Fruit fly (Drosophila melanogaster) whole organism, prepupa: ENCODE measurements around the gene CG11755.

Experiments
- Blimp-1 ChIP-seq: fragments of 200-800 bp; sonication (Bioruptor generic); optimal IDR thresholded peaks from 3 replicates; lab custom pipeline; 2017; ENCODE audit warnings: missing biosample characterization, missing genetic modification characterization, mild to moderate bottlenecking, moderate library complexity, missing genetic modification reagents
- CG10669 ChIP-seq: fragments of 200-800 bp; sonication (Bioruptor generic); optimal IDR thresholded peaks from 3 replicates; lab custom pipeline; 2018; ENCODE audit warnings: missing biosample characterization, mild to moderate bottlenecking, missing genetic modification characterization, moderate library complexity
- CG11762 ChIP-seq: fragments of 200-800 bp; sonication (Bioruptor generic); optimal IDR thresholded peaks from 3 replicates; lab custom pipeline; 2016; ENCODE audit warnings: missing biosample characterization, missing genetic modification characterization; ENCODE audit not compliant: insufficient read depth
- CG11902 ChIP-seq: fragments of 200-800 bp; sonication (Bioruptor generic); optimal IDR thresholded peaks from 3 replicates; lab custom pipeline; 2016; ENCODE audit warnings: missing biosample characterization, missing genetic modification characterization
- CG3032 ChIP-seq: fragments of 200-800 bp; optimal IDR thresholded peaks from 2 replicates; lab custom pipeline; 2019; ENCODE audit warnings: missing biosample characterization, mild to moderate bottlenecking, missing genetic modification characterization, moderate library complexity
- CG31627 ChIP-seq: fragments of 200-800 bp; sonication (Bioruptor generic); optimal IDR thresholded peaks from 3 replicates; lab custom pipeline; 2016; ENCODE audit warnings: missing biosample characterization, missing genetic modification characterization
- CG34406 ChIP-seq: fragments of 200-800 bp; sonication (Bioruptor generic); optimal IDR thresholded peaks from 3 replicates; lab custom pipeline; 2016; ENCODE audit warnings: missing biosample characterization, missing genetic modification characterization
- CG4318 ChIP-seq: fragments of 200-800 bp; sonication (Bioruptor generic); optimal IDR thresholded peaks from 3 replicates; lab custom pipeline; 2017; ENCODE audit warnings: missing biosample characterization, mild to moderate bottlenecking, missing genetic modification characterization
- CG6163 ChIP-seq: fragments of 200-800 bp; sonication (Bioruptor generic); IDR thresholded peaks from 3 replicates; pipeline ENCODE4 v1.3.6; 2022; ENCODE audit warnings: missing biosample characterization, missing genetic modification characterization
- CG6792 ChIP-seq: fragments of 200-800 bp; sonication (Bioruptor generic); optimal IDR thresholded peaks from 3 replicates; lab custom pipeline; 2016; ENCODE audit warnings: missing biosample characterization, missing genetic modification characterization
- CG6808 ChIP-seq: fragments of 200-800 bp; sonication (Bioruptor generic); optimal IDR thresholded peaks from 3 replicates; lab custom pipeline; 2017; ENCODE audit warnings: missing biosample characterization, missing genetic modification characterization, mild to moderate bottlenecking, moderate library complexity, missing genetic modification reagents
- CG8119 ChIP-seq: fragments of 200-800 bp; sonication (Bioruptor generic); IDR thresholded peaks from 3 replicates; pipeline ENCODE4 v1.3.6; 2022; ENCODE audit warnings: missing biosample characterization, missing genetic modification characterization
- CG8632 ChIP-seq: fragments of 200-800 bp; sonication (Bioruptor generic); optimal IDR thresholded peaks from 3 replicates; lab custom pipeline; 2016; ENCODE audit warnings: missing biosample characterization, missing genetic modification characterization
- CG9139 ChIP-seq: fragments of 200-800 bp; sonication (Bioruptor generic); optimal IDR thresholded peaks from 3 replicates; lab custom pipeline; 2017; ENCODE audit warnings: missing biosample characterization, mild to moderate bottlenecking, missing genetic modification characterization
- Eip75B ChIP-seq: fragments of 200-800 bp; sonication (Bioruptor generic); optimal IDR thresholded peaks from 3 replicates; lab custom pipeline; 2016; ENCODE audit warnings: missing biosample characterization, missing genetic modification characterization
- Eip78C ChIP-seq: fragments of 200-800 bp; sonication (Bioruptor generic); peaks from one replicate; lab custom pipeline; 2016; ENCODE audit warnings: missing biosample characterization, missing genetic modification characterization
- Ets21C ChIP-seq: fragments of 200-800 bp; sonication (Bioruptor generic); optimal IDR thresholded peaks from 3 replicates; lab custom pipeline; 2016; ENCODE audit warnings: missing biosample characterization, missing genetic modification characterization
- Ets96B ChIP-seq: fragments of 200-800 bp; optimal IDR thresholded peaks from 2 replicates; lab custom pipeline; 2019; ENCODE audit warnings: missing biosample characterization, mild to moderate bottlenecking, missing genetic modification characterization, moderate library complexity
- Hr38 ChIP-seq: sonication (Bioruptor generic); optimal IDR thresholded peaks from 2 replicates; lab custom pipeline; 2016; ENCODE audit warnings: missing biosample characterization, missing genetic modification characterization
- Hr39 ChIP-seq: fragments of 200-800 bp; sonication (Bioruptor generic); optimal IDR thresholded peaks from 2 replicates; lab custom pipeline; 2016; ENCODE audit warnings: missing biosample characterization, missing genetic modification characterization
- Hr4 ChIP-seq: fragments of 200-800 bp; sonication (Bioruptor generic); optimal IDR thresholded peaks from 3 replicates; lab custom pipeline; 2016; ENCODE audit warnings: missing biosample characterization, missing genetic modification characterization
- Lpt ChIP-seq: fragments of 200-800 bp; sonication (Bioruptor generic); optimal IDR thresholded peaks from 3 replicates; lab custom pipeline; 2016; ENCODE audit warnings: missing biosample characterization, missing genetic modification characterization
- OdsH ChIP-seq: fragments of 200-800 bp; sonication (Bioruptor generic); optimal IDR thresholded peaks from 3 replicates; lab custom pipeline; 2016; ENCODE audit warnings: missing biosample characterization, missing genetic modification characterization
- Sox102F ChIP-seq: fragments of 200-800 bp; sonication (Bioruptor generic); optimal IDR thresholded peaks from 2 replicates; lab custom pipeline; 2016; ENCODE audit warnings: missing biosample characterization, mild to moderate bottlenecking, missing genetic modification characterization
- Sox14 ChIP-seq: fragments of 200-800 bp; sonication (Bioruptor generic); optimal IDR thresholded peaks from 3 replicates; lab custom pipeline; 2016; ENCODE audit warnings: missing biosample characterization, missing genetic modification characterization
- Sox15 ChIP-seq: fragments of 200-800 bp; sonication (Bioruptor generic); optimal IDR thresholded peaks from 3 replicates; lab custom pipeline; 2016; ENCODE audit warnings: missing biosample characterization, missing genetic modification characterization
- achi ChIP-seq: fragments of 200-800 bp; sonication (Bioruptor generic); optimal IDR thresholded peaks from 3 replicates; lab custom pipeline; 2016; ENCODE audit warnings: missing biosample characterization, missing genetic modification characterization
- acj6 ChIP-seq: fragments of 200-800 bp; sonication (Bioruptor generic); optimal IDR thresholded peaks from 3 replicates; lab custom pipeline; 2016; ENCODE audit warnings: missing biosample characterization, missing genetic modification characterization
- dac ChIP-seq: fragments of 200-800 bp; sonication (Bioruptor generic); optimal IDR thresholded peaks from 2 replicates; lab custom pipeline; 2017; ENCODE audit warnings: missing biosample characterization, mild to moderate bottlenecking, missing genetic modification characterization
- dsx ChIP-seq: fragments of 200-800 bp; optimal IDR thresholded peaks from 3 replicates; lab custom pipeline; 2019; ENCODE audit warnings: missing biosample characterization, mild to moderate bottlenecking, missing genetic modification characterization, moderate library complexity; ENCODE audit not compliant: poor library complexity, severe bottlenecking
- fd59A ChIP-seq: fragments of 200-800 bp; sonication (Bioruptor generic); optimal IDR thresholded peaks from 2 replicates; lab custom pipeline; 2017; ENCODE audit warnings: missing biosample characterization, mild to moderate bottlenecking, missing genetic modification characterization, missing genetic modification reagents
- fd85E ChIP-seq: fragments of 200-800 bp; sonication (Bioruptor generic); optimal IDR thresholded peaks from 3 replicates; lab custom pipeline; 2016; ENCODE audit warnings: missing biosample characterization, missing genetic modification characterization
- fkh ChIP-seq: fragments of 200-800 bp; sonication (Bioruptor generic); optimal IDR thresholded peaks from 3 replicates; lab custom pipeline; 2017; ENCODE audit warnings: missing biosample characterization, mild to moderate bottlenecking, missing genetic modification characterization, moderate library complexity
- lz ChIP-seq: fragments of 200-800 bp; sonication (Bioruptor generic); optimal IDR thresholded peaks from 3 replicates; lab custom pipeline; 2016; ENCODE audit warnings: missing biosample characterization, missing genetic modification characterization
- net ChIP-seq: fragments of 200-800 bp; sonication (Bioruptor generic); optimal IDR thresholded peaks from 3 replicates; lab custom pipeline; 2016; ENCODE audit warnings: missing biosample characterization, missing genetic modification characterization
- pdm3 ChIP-seq: fragments of 200-800 bp; sonication (Bioruptor generic); optimal IDR thresholded peaks from 3 replicates; lab custom pipeline; 2016; ENCODE audit warnings: missing biosample characterization, missing genetic modification characterization
- salr ChIP-seq, 2 experiments: fragments of 200-800 bp; sonication (Bioruptor generic); optimal IDR thresholded peaks; 3 replicates each; lab custom pipeline; 2016 to 2018; ENCODE audit warnings: missing biosample characterization in 2 of 2, missing genetic modification characterization in 2 of 2, mild to moderate bottlenecking in 1 of 2
- spab ChIP-seq: fragments of 200-800 bp; sonication (Bioruptor generic); optimal IDR thresholded peaks from 2 replicates; lab custom pipeline; 2017; ENCODE audit warnings: missing biosample characterization, mild to moderate bottlenecking, missing genetic modification characterization, missing genetic modification reagents
- vri ChIP-seq: fragments of 200-800 bp; sonication (Bioruptor generic); optimal IDR thresholded peaks from 3 replicates; lab custom pipeline; 2016; ENCODE audit warnings: missing biosample characterization, mild to moderate bottlenecking, missing genetic modification characterization

Gene CG11755

DNA sequence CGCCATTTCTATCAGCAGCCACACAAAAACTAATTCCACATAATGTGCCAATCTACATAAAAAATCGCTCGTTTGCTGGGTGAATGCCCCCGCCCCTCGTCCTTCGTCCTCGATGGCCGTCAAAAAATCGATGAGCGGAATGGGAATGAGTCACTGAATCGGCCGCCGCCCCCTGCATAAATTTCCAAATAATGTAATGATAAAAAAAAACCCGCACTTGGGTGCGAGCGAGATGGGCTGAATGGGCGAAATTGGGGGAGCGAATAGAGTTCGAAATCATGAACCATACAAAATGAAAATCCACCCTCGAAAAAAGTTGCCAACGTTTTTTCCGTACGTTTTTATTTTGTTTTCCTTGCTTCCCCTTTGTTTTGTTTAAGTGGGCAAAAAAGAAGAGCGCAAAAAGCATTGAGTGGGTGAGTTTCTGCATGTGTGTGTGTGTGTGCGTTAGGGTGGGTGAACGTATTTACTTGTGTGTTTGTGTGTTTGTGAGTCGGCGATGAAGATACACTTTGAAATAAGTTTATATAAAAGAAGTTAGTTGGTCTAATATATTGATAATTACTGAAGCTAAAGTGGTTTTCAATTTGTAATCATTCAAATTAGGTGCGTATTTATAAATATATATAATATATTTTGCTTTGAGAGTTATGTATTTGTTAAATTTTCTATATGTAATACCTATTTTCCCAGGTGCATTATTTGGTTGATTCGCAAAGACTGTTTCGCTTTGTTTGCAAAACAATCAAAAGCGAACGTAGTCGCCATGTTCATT is 28.8 kb downstream of the CG11755 start (continued):
- TF ChIP-seq CG6808 (GFP tag; lab: Kevin White, UChicago) (peak; percentile 55), Hr38 (no peak), Blimp-1 (no peak), acj6 (GFP tag; lab: Kevin White, UChicago) (no peak), CG6792 (GFP tag; lab: Kevin White, UChicago) (no peak), OdsH (no peak), CG11902 (no peak), vri (GFP tag; lab: Kevin White, UChicago) (peak; percentile 6), Sox14 (GFP tag; lab: Kevin White, UChicago) (no peak), CG3032 (peak; percentile 44), Sox102F (GFP tag; lab: Kevin White, UChicago) (peak; percentile 7), dsx (GFP tag; lab: Kevin White, UChicago) (no peak), CG34406 (GFP tag; lab: Kevin White, UChicago) (peak; percentile 21), Eip78C (GFP tag; lab: Kevin White, UChicago) (no peak), Lpt (GFP tag; lab: Kevin White, UChicago) (no peak), CG8632 (peak; percentile 6), spab (GFP tag; lab: Kevin White, UChicago) (peak; percentile 46), CG11762 (GFP tag; lab: Kevin White, UChicago) (no peak), net (GFP tag; lab: Kevin White, UChicago) (peak; percentile 25), lz (no peak), CG9139 (peak; percentile 51), CG4318 (GFP tag; lab: Kevin White, UChicago) (no peak), salr (GFP tag; optimal IDR thresholded peaks at IDR 0.05; lab: Kevin White, UChicago) (no peak), Hr4 (no peak), CG31627 (no peak), Eip75B (no peak), fd59A (GFP tag; lab: Kevin White, UChicago) (no peak), Hr39 (no peak), dac (GFP tag; lab: Kevin White, UChicago) (no peak), Ets21C (GFP tag; lab: Kevin White, UChicago) (no peak), Sox15 (GFP tag; lab: Kevin White, UChicago) (no peak), fkh (no peak), CG10669 (GFP tag; lab: Kevin White, UChicago) (peak; percentile 47), CG8119 (GFP tag; lab: Robert Waterston, UW) (0 out of 3 replicates have a peak, but pooled peaks have one; percentile 20), fd85E (GFP tag; lab: Kevin White, UChicago) (no peak), pdm3 (GFP tag; lab: Kevin White, UChicago) (no peak), CG6163 (peak; percentile 68; the same call in 2 of the 3 replicates)

DNA sequence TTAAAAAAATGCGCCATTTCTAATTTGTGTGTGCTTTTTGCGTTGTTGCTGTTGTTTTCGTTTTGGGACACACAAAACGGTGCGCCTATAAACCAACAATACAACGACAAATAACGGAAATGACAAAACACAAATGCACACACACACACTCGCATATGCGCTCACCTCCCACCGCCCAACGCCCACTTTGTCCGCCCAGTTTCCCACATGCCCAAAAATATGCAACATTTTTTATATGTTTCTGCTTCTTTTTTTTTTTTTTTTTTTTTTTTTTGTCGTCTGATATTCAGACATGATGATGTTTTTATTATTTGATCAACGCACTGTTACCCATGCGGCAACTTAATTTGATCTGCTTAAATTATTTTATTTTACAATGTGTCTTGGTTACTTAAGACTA is 30.5 kb downstream of the CG11755 start:
- TF ChIP-seq achi (GFP tag; lab: Kevin White, UChicago) (peak; percentile 9), CG8632 (no peak), Ets96B (tag; lab: Kevin White, UChicago) (peak; percentile 9), CG6163 (peak; percentile 84), Sox14 (GFP tag; lab: Kevin White, UChicago) (no peak)
